Worm (Caenorhabditis elegans) whole organism, young adult: ENCODE data around the gene dnj-17.

Experiments
- B0019.2 ChIP-seq: fragments of 200-800 bp; sonication (Bioruptor generic); conservative IDR thresholded peaks from 2 replicates; pipeline ENCODE4 v1.3.6; 2022; ENCODE audit warnings: missing genetic modification reagents, missing genetic modification characterization, missing compliant biosample characterization
- B0336.3 ChIP-seq: fragments of 200-800 bp; sonication (Bioruptor generic); IDR thresholded peaks from 2 replicates; pipeline ENCODE4 v1.3.6; 2022; ENCODE audit warnings: missing genetic modification characterization, missing compliant biosample characterization
- C06A6.2 ChIP-seq: fragments of 200-800 bp; sonication (Bioruptor generic); conservative IDR thresholded peaks from 2 replicates; pipeline ENCODE4 v1.3.6; 2022; ENCODE audit warnings: missing genetic modification characterization, missing compliant biosample characterization
- D2030.7 ChIP-seq: fragments of 200-800 bp; sonication (Bioruptor generic); IDR thresholded peaks from 2 replicates; pipeline ENCODE4 v1.3.6; 2022; ENCODE audit warnings: missing genetic modification reagents, missing genetic modification characterization, missing compliant biosample characterization
- F10E7.11 ChIP-seq: sonication (generic microtip); optimal IDR thresholded peaks from 2 replicates; lab custom pipeline; 2017; ENCODE audit warnings: mild to moderate bottlenecking, missing genetic modification characterization, moderate library complexity, missing compliant biosample characterization
- F22D6.2 ChIP-seq: sonication (generic microtip); optimal IDR thresholded peaks from 2 replicates; lab custom pipeline; 2016; ENCODE audit warnings: mild to moderate bottlenecking, missing genetic modification characterization, missing compliant biosample characterization
- F23B12.7 ChIP-seq: sonication (generic microtip); optimal IDR thresholded peaks from 2 replicates; lab custom pipeline; 2017; ENCODE audit warnings: missing genetic modification characterization, mild to moderate bottlenecking, missing compliant biosample characterization, antibody characterized with exemption, moderate library complexity; ENCODE audit not compliant: insufficient read depth
- F57C9.4 ChIP-seq: sonication (generic microtip); optimal IDR thresholded peaks from 2 replicates; lab custom pipeline; 2017; ENCODE audit warnings: mild to moderate bottlenecking, missing genetic modification characterization, missing compliant biosample characterization
- K11D2.4 ChIP-seq: fragments of 200-800 bp; sonication (Bioruptor generic); IDR thresholded peaks from 2 replicates; pipeline ENCODE4 v1.3.6; 2022; ENCODE audit warnings: missing genetic modification reagents, missing genetic modification characterization, missing compliant biosample characterization
- Y79H2A.3 ChIP-seq: fragments of 200-800 bp; sonication (Bioruptor generic); conservative IDR thresholded peaks from 2 replicates; pipeline ENCODE4 v1.3.6; 2022; ENCODE audit warnings: missing genetic modification reagents, missing genetic modification characterization, missing compliant biosample characterization
- akir-1 ChIP-seq: fragments of 200-800 bp; sonication (Bioruptor generic); optimal IDR thresholded peaks from 2 replicates; lab custom pipeline; 2018; ENCODE audit warnings: mild to moderate bottlenecking, missing genetic modification characterization, moderate library complexity, missing compliant biosample characterization
- athp-1 ChIP-seq: sonication (generic microtip); optimal IDR thresholded peaks from 2 replicates; lab custom pipeline; 2017; ENCODE audit warnings: mild to moderate bottlenecking, missing genetic modification characterization, missing compliant biosample characterization
- bed-1 ChIP-seq: fragments of 200-800 bp; sonication (Bioruptor generic); IDR thresholded peaks from 2 replicates; pipeline ENCODE4 v1.3.6; 2022; ENCODE audit warnings: missing genetic modification reagents, missing genetic modification characterization, missing compliant biosample characterization
- ceh-100 ChIP-seq: fragments of 200-800 bp; sonication (Bioruptor generic); IDR thresholded peaks from 2 replicates; pipeline ENCODE4 v1.3.6; 2022; ENCODE audit warnings: missing genetic modification reagents, missing genetic modification characterization, missing compliant biosample characterization
- ceh-40 ChIP-seq: fragments of 200-800 bp; sonication (Bioruptor generic); IDR thresholded peaks from 2 replicates; pipeline ENCODE4 v1.3.6; 2022; ENCODE audit warnings: missing genetic modification characterization, missing compliant biosample characterization
- ceh-58 ChIP-seq: fragments of 200-800 bp; sonication (Bioruptor generic); IDR thresholded peaks from 2 replicates; pipeline ENCODE4 v1.3.6; 2022; ENCODE audit warnings: missing genetic modification characterization, missing compliant biosample characterization
- die-1 ChIP-seq: sonication (generic microtip); optimal IDR thresholded peaks from 2 replicates; lab custom pipeline; 2016; ENCODE audit warnings: missing genotype, mild to moderate bottlenecking, missing genetic modification characterization, missing compliant biosample characterization
- egrh-3 ChIP-seq: fragments of 200-800 bp; sonication (Bioruptor generic); IDR thresholded peaks from 2 replicates; pipeline ENCODE4 v1.3.6; 2022; ENCODE audit warnings: missing genetic modification reagents, missing genetic modification characterization, missing compliant biosample characterization
- gei-17 ChIP-seq: fragments of 200-800 bp; sonication (Bioruptor generic); optimal IDR thresholded peaks from 2 replicates; lab custom pipeline; 2018; ENCODE audit warnings: mild to moderate bottlenecking, missing genetic modification characterization, missing compliant biosample characterization
- hmg-20 ChIP-seq: fragments of 200-800 bp; sonication (Bioruptor generic); IDR thresholded peaks from 2 replicates; pipeline ENCODE4 v1.3.6; 2022; ENCODE audit warnings: missing genetic modification reagents, missing genetic modification characterization, missing compliant biosample characterization
- hsf-1 ChIP-seq: fragments of 200-800 bp; sonication (Bioruptor generic); IDR thresholded peaks from 2 replicates; pipeline ENCODE4 v1.3.6; 2022; ENCODE audit warnings: missing genetic modification reagents, missing genetic modification characterization, missing compliant biosample characterization
- lin-54 ChIP-seq: fragments of 200-800 bp; sonication (Bioruptor generic); optimal IDR thresholded peaks from 2 replicates; lab custom pipeline; 2018; ENCODE audit warnings: mild to moderate bottlenecking, missing genetic modification characterization, missing compliant biosample characterization
- lsl-1 ChIP-seq: fragments of 200-800 bp; sonication (Bioruptor generic); optimal IDR thresholded peaks from 2 replicates; lab custom pipeline; 2018; ENCODE audit warnings: mild to moderate bottlenecking, missing genetic modification characterization, moderate library complexity, missing compliant biosample characterization
- madf-8 ChIP-seq: fragments of 200-800 bp; sonication (Bioruptor generic); conservative IDR thresholded peaks from 2 replicates; pipeline ENCODE4 v1.3.6; 2022; ENCODE audit warnings: missing genetic modification reagents, missing genetic modification characterization, missing compliant biosample characterization
- mes-4 ChIP-seq: sonication (generic microtip); optimal IDR thresholded peaks from 2 replicates; lab custom pipeline; 2016; ENCODE audit warnings: missing genotype, missing genetic modification characterization, missing compliant biosample characterization
- nfya-2 ChIP-seq: fragments of 200-800 bp; sonication (Bioruptor generic); IDR thresholded peaks from 2 replicates; pipeline ENCODE4 v1.3.6; 2022; ENCODE audit warnings: missing genetic modification reagents, missing genetic modification characterization, missing compliant biosample characterization
- nfyb-1 ChIP-seq: fragments of 200-800 bp; sonication (Bioruptor generic); IDR thresholded peaks from 2 replicates; pipeline ENCODE4 v1.3.6; 2022; ENCODE audit warnings: missing genetic modification reagents, missing genetic modification characterization, missing compliant biosample characterization
- nhr-179 ChIP-seq: sonication (generic microtip); optimal IDR thresholded peaks from 2 replicates; lab custom pipeline; 2016; ENCODE audit warnings: mild to moderate bottlenecking, missing genetic modification characterization, missing compliant biosample characterization
- nhr-27 ChIP-seq: fragments of 200-800 bp; sonication (Bioruptor generic); optimal IDR thresholded peaks from 2 replicates; lab custom pipeline; 2018; ENCODE audit warnings: mild to moderate bottlenecking, missing genetic modification characterization, moderate library complexity, missing compliant biosample characterization
- rcor-1 ChIP-seq: fragments of 200-800 bp; sonication (Bioruptor generic); IDR thresholded peaks from 2 replicates; pipeline ENCODE4 v1.3.6; 2022; ENCODE audit warnings: missing genetic modification reagents, missing genetic modification characterization, missing compliant biosample characterization
- sdz-38 ChIP-seq: sonication (generic microtip); optimal IDR thresholded peaks from 2 replicates; lab custom pipeline; 2016; ENCODE audit warnings: missing genotype, missing genetic modification characterization, missing compliant biosample characterization
- sea-2 ChIP-seq: fragments of 200-800 bp; sonication (Bioruptor generic); IDR thresholded peaks from 2 replicates; pipeline ENCODE4 v1.3.6; 2022; ENCODE audit warnings: missing genetic modification characterization, missing compliant biosample characterization
- snpc-1.1 ChIP-seq: sonication (generic microtip); optimal IDR thresholded peaks from 2 replicates; lab custom pipeline; 2017; ENCODE audit warnings: missing genetic modification characterization, mild to moderate bottlenecking, missing compliant biosample characterization, antibody characterized with exemption, moderate library complexity, missing genotype, missing genetic modification reagents; ENCODE audit not compliant: insufficient read depth
- snpc-3.4 ChIP-seq: sonication (generic microtip); optimal IDR thresholded peaks from 2 replicates; lab custom pipeline; 2017; ENCODE audit warnings: missing genetic modification characterization, mild to moderate bottlenecking, missing compliant biosample characterization, antibody characterized with exemption, moderate library complexity, missing genotype, missing genetic modification reagents
- sptf-2 ChIP-seq: fragments of 200-800 bp; sonication (Bioruptor generic); optimal IDR thresholded peaks from 2 replicates; lab custom pipeline; 2018; ENCODE audit warnings: mild to moderate bottlenecking, missing genetic modification characterization, missing compliant biosample characterization
- tlf-1 ChIP-seq: fragments of 200-800 bp; sonication (Bioruptor generic); optimal IDR thresholded peaks from 2 replicates; lab custom pipeline; 2018; ENCODE audit warnings: mild to moderate bottlenecking, missing genetic modification characterization, missing compliant biosample characterization
- ztf-18 ChIP-seq: sonication (generic microtip); optimal IDR thresholded peaks from 2 replicates; lab custom pipeline; 2016; ENCODE audit warnings: missing genotype, mild to moderate bottlenecking, missing genetic modification characterization, missing compliant biosample characterization
- ztf-22 ChIP-seq: fragments of 200-800 bp; sonication (Bioruptor generic); optimal IDR thresholded peaks from 2 replicates; lab custom pipeline; 2018; ENCODE audit warnings: mild to moderate bottlenecking, missing genetic modification characterization, moderate library complexity, missing compliant biosample characterization
- ztf-28 ChIP-seq: fragments of 200-800 bp; sonication (Bioruptor generic); IDR thresholded peaks from 2 replicates; pipeline ENCODE4 v1.3.6; 2022; ENCODE audit warnings: missing genetic modification reagents, missing genetic modification characterization, missing compliant biosample characterization
- ztf-3 ChIP-seq: fragments of 200-800 bp; sonication (Bioruptor generic); optimal IDR thresholded peaks from 2 replicates; lab custom pipeline; 2018; ENCODE audit warnings: mild to moderate bottlenecking, missing genetic modification characterization, missing compliant biosample characterization

dnj-17 gene

DNA sequence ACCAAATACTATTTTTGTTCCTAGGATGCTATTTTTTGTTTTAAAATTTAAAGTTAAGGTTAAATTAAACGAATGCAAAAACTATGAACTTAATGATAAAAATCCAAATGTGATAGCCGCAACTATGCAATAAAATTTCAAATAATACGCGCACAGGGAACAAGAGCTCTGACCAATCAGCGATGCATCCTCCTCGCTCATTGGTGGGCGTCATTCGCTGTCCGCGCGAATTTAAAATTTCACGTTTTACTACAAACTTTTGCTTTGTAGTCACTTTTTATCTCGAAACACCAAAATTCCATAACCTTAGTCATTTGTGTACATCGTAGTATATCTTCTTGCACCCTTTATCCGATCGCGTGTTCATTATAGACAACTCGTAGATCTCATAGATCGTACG, 10.0 kb downstream of the dnj-17 start:
- TF ChIP-seq hmg-20 (GFP tag; lab: Robert Waterston, UW) (no peak), akir-1 (no peak), B0019.2 (GFP tag; lab: Robert Waterston, UW) (no peak), ceh-100 (GFP tag; lab: Robert Waterston, UW) (no peak), lin-54 (GFP tag; lab: Kevin White, UChicago) (no peak), F10E7.11 (tag; lab: Kevin White, UChicago) (no peak), hsf-1 (GFP tag; lab: Robert Waterston, UW) (no peak), ceh-58 (GFP tag; lab: Robert Waterston, UW) (no peak), F57C9.4 (no peak), bed-1 (GFP tag; lab: Robert Waterston, UW) (no peak), nfya-2 (GFP tag; lab: Robert Waterston, UW) (no peak)
- TF ChIP-seq, all 124 proteins: peak for 0

DNA sequence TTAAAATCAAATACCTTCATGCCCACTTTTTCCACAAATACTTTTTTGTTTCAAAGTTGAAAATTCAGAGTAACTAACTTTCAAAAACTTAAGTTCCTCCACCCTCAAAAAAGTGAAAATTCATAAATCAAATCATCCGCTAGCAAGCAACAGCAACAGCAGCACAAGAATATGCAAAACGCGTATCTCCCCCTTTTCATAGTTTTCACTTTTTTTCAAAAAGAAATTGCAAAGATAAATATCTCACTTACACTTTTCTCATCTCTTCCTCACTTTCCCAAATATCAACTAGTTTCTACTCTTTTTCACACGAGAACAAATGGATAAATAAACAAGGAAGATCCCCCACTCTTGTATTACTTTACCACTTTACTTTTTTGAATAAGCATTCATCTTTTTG, 11.5 kb downstream of the dnj-17 start:
- TF ChIP-seq lsl-1 (GFP tag; lab: Kevin White, UChicago): no peak
- TF ChIP-seq nhr-179 (tag; lab: Kevin White, UChicago): no peak
- no peak for TF ChIP-seq nhr-27 (tag; lab: Kevin White, UChicago)
- no peak for TF ChIP-seq ztf-3 (GFP tag; lab: Kevin White, UChicago)
- TF ChIP-seq egrh-3: no peak
- no peak for TF ChIP-seq sea-2 (GFP tag; lab: Robert Waterston, UW)
- no peak for TF ChIP-seq rcor-1
- no peak for TF ChIP-seq hsf-1 (GFP tag; lab: Robert Waterston, UW)
- TF ChIP-seq mes-4 (tag; lab: Kevin White, UChicago): no peak
- TF ChIP-seq sdz-38 (tag; lab: Kevin White, UChicago): no peak
- no peak for TF ChIP-seq Y79H2A.3 (GFP tag; lab: Robert Waterston, UW)

DNA sequence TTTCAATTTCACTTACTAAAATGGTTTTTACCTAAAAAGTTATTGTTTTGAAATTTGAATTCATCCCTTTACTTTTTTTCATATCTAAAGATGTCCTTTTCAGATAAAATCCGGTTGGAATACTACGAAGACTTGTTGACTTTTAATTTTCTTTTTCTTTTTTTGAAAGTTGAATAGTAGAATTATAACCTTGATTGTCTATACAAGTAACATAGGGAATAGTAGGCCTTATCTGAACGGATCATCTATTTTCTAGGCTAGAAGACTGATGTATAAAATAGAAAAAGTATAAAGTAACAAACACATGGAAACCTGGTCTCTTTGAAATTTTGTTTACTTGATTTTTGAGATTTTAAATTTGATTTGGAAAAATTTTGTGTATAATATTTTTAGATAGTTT, 12.3 kb downstream of the dnj-17 start:
- TF ChIP-seq rcor-1 (no peak), madf-8 (GFP tag; lab: Robert Waterston, UW) (no peak), hmg-20 (GFP tag; lab: Robert Waterston, UW) (no peak), C06A6.2 (GFP tag; lab: Robert Waterston, UW) (no peak), die-1 (tag; lab: Kevin White, UChicago) (no peak), K11D2.4 (GFP tag; lab: Robert Waterston, UW) (no peak), B0336.3 (no peak), snpc-1.1 (tag; lab: Kevin White, UChicago) (no peak), sptf-2 (GFP tag; lab: Kevin White, UChicago) (no peak), ztf-28 (GFP tag; lab: Robert Waterston, UW) (no peak), mes-4 (tag; lab: Kevin White, UChicago) (no peak), lin-54 (GFP tag; lab: Kevin White, UChicago) (no peak), nfyb-1 (GFP tag; lab: Robert Waterston, UW) (no peak), gei-17 (GFP tag; lab: Kevin White, UChicago) (no peak)

DNA sequence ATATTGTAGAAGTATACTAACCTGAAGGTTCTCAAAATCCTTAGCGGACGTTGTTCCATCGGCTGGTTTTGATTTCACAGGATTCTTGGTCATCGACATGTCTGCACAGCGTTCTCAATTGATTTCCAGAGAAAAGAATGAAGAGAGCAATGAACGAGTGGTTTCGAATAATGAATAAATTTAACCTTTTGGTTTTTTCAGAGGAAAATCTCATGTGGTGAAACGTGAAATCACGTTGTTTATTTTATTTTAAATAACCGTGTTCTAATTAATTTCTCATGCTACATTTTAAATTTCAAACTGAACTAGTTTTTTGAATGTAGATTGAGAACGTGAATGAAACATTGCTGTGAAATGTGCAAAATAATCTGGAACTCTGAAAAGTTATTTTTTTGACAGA, 12.9 kb downstream of the dnj-17 start, which contains the start of gene T03F6.6:
Gene T03F6.6 (minus strand): TSS at position 101 of the 400 bp plus-strand sequence.
- TF ChIP-seq tlf-1 (GFP tag; lab: Kevin White, UChicago): no peak
- no peak for TF ChIP-seq lin-54 (GFP tag; lab: Kevin White, UChicago)
- TF ChIP-seq ceh-40 (GFP tag; lab: Robert Waterston, UW): no peak
- TF ChIP-seq D2030.7 (GFP tag; lab: Robert Waterston, UW): no peak
- TF ChIP-seq madf-8 (GFP tag; lab: Robert Waterston, UW): no peak
- TF ChIP-seq ztf-18 (tag; lab: Kevin White, UChicago): no peak
- TF ChIP-seq ztf-22: no peak
- TF ChIP-seq athp-1 (tag; lab: Kevin White, UChicago): no peak
- TF ChIP-seq F22D6.2 (tag; lab: Kevin White, UChicago): no peak
- TF ChIP-seq snpc-3.4 (tag; lab: Kevin White, UChicago): no peak
- TF ChIP-seq F23B12.7 (tag; lab: Kevin White, UChicago): no peak
